Worm (Caenorhabditis elegans) whole organism, L4 larva: ENCODE results near the gene F22D3.4.

Experiments
- Y5F2A.4 ChIP-seq: fragments of 200-800 bp; sonication (Bioruptor generic); optimal IDR thresholded peaks from 2 replicates; lab custom pipeline; 2018; ENCODE audit warnings: mild to moderate bottlenecking, missing genetic modification characterization, missing compliant biosample characterization
- fkh-10 ChIP-seq: fragments of 150-350 bp; optimal IDR thresholded peaks from 2 replicates; lab custom pipeline; 2014; ENCODE audit warnings: missing biosample characterization, missing genetic modification reagents, missing genetic modification characterization
- fos-1 ChIP-seq: fragments of 150-350 bp; optimal IDR thresholded peaks from 2 replicates; lab custom pipeline; 2014; ENCODE audit warnings: missing biosample characterization, missing genetic modification characterization
- gei-8 ChIP-seq: fragments of 200-800 bp; sonication (Bioruptor generic); optimal IDR thresholded peaks from 2 replicates; lab custom pipeline; 2018; ENCODE audit warnings: mild to moderate bottlenecking, missing genetic modification characterization, missing compliant biosample characterization
- jun-1 ChIP-seq: fragments of 150-350 bp; optimal IDR thresholded peaks from 2 replicates; lab custom pipeline; 2014; ENCODE audit warnings: missing biosample characterization, missing genetic modification reagents, missing genetic modification characterization
- lin-39 ChIP-seq: fragments of 150-350 bp; optimal IDR thresholded peaks from 2 replicates; lab custom pipeline; 2014; ENCODE audit warnings: missing biosample characterization, missing genetic modification reagents, missing genetic modification characterization
- nhr-10 ChIP-seq: fragments of 150-350 bp; optimal IDR thresholded peaks from 2 replicates; lab custom pipeline; 2014; ENCODE audit warnings: missing biosample characterization, missing genetic modification characterization
- nhr-77 ChIP-seq: fragments of 150-350 bp; optimal IDR thresholded peaks from 2 replicates; lab custom pipeline; 2014; ENCODE audit warnings: missing biosample characterization, missing genetic modification characterization
- rbr-2 ChIP-seq: sonication (generic microtip); optimal IDR thresholded peaks from 2 replicates; lab custom pipeline; 2016; ENCODE audit warnings: missing genotype, missing genetic modification characterization, missing compliant biosample characterization
- snpc-1.2 ChIP-seq: fragments of 200-800 bp; sonication (Bioruptor generic); IDR thresholded peaks from 2 replicates; pipeline ENCODE4 v1.3.6; 2022; ENCODE audit warnings: missing genetic modification reagents, missing genetic modification characterization, missing compliant biosample characterization
- tag-97 ChIP-seq: fragments of 200-800 bp; sonication (Bioruptor generic); IDR thresholded peaks from 2 replicates; pipeline ENCODE4 v1.3.6; 2022; ENCODE audit warnings: missing genetic modification characterization, missing compliant biosample characterization
- unc-39 ChIP-seq: sonication (generic microtip); optimal IDR thresholded peaks from 2 replicates; lab custom pipeline; 2017; ENCODE audit warnings: missing biosample characterization, missing genetic modification characterization
- zip-2 ChIP-seq: fragments of 150-350 bp; optimal IDR thresholded peaks from 2 replicates; lab custom pipeline; 2014; ENCODE audit warnings: missing biosample characterization, missing genetic modification characterization

ce11 chrII:6900708-6901107 is 26.7 kb downstream of the F22D3.4 start:
- TF ChIP-seq nhr-77 (tag; lab: Kevin White, UChicago): no peak
- no peak for TF ChIP-seq nhr-10 (tag; lab: Kevin White, UChicago)
- TF ChIP-seq gei-8 (GFP tag; lab: Kevin White, UChicago): no peak
- TF ChIP-seq lin-39 (tag; lab: Kevin White, UChicago): no peak
- TF ChIP-seq jun-1: no peak
- no peak for TF ChIP-seq rbr-2 (tag; lab: Kevin White, UChicago)
- TF ChIP-seq tag-97 (GFP tag; lab: Robert Waterston, UW): no peak
- TF ChIP-seq Y5F2A.4: no peak
- no peak for TF ChIP-seq snpc-1.2 (GFP tag; lab: Robert Waterston, UW)
- TF ChIP-seq unc-39: no peak
- no peak for TF ChIP-seq fos-1 (tag; lab: Kevin White, UChicago)
- no peak for TF ChIP-seq zip-2
- TF ChIP-seq fkh-10 (GFP tag; lab: Kevin White, UChicago): no peak
